Worm (Caenorhabditis elegans) whole organism, L3 larva: ENCODE measurements around the gene ugt-62.

Experiments used
- R02D3.7 ChIP-seq: fragments of 150-350 bp; optimal IDR thresholded peaks from 2 replicates; lab custom pipeline; 2014; ENCODE audit warnings: missing biosample characterization, missing genetic modification characterization
- ZK546.5 ChIP-seq: sonication (generic microtip); optimal IDR thresholded peaks from 2 replicates; lab custom pipeline; 2017; ENCODE audit warnings: missing biosample characterization, missing genetic modification characterization
- aly-2 ChIP-seq: fragments of 150-350 bp; optimal IDR thresholded peaks from 2 replicates; lab custom pipeline; 2014; ENCODE audit warnings: missing biosample characterization, missing genetic modification characterization
- ama-1 ChIP-seq: fragments of 150-350 bp; optimal IDR thresholded peaks from 2 replicates; lab custom pipeline; 2018
- ceh-16 ChIP-seq: sonication (generic microtip); optimal IDR thresholded peaks from 2 replicates; lab custom pipeline; 2017; ENCODE audit warnings: missing biosample characterization, missing genetic modification characterization
- ceh-28 ChIP-seq: fragments of 150-350 bp; optimal IDR thresholded peaks from 2 replicates; lab custom pipeline; 2014; ENCODE audit warnings: missing biosample characterization, missing genetic modification reagents, missing genetic modification characterization
- ceh-9 ChIP-seq: sonication (generic microtip); optimal IDR thresholded peaks from 2 replicates; lab custom pipeline; 2018; ENCODE audit warnings: missing biosample characterization, missing genetic modification characterization
- daf-12 ChIP-seq: fragments of 150-350 bp; optimal IDR thresholded peaks from 2 replicates; lab custom pipeline; 2014; ENCODE audit warnings: missing biosample characterization, missing genetic modification reagents, missing genetic modification characterization
- egl-5 ChIP-seq: fragments of 150-350 bp; optimal IDR thresholded peaks from 2 replicates; lab custom pipeline; 2017; ENCODE audit warnings: missing biosample characterization, missing genetic modification reagents, missing genetic modification characterization, inconsistent platforms
- elt-1 ChIP-seq: fragments of 150-350 bp; optimal IDR thresholded peaks from 2 replicates; lab custom pipeline; 2014; ENCODE audit warnings: missing biosample characterization, missing genetic modification characterization
- elt-2 ChIP-seq: sonication (generic microtip); optimal IDR thresholded peaks from 2 replicates; lab custom pipeline; 2016; ENCODE audit warnings: missing genetic modification reagents, mild to moderate bottlenecking, missing genetic modification characterization, missing compliant biosample characterization
- elt-3 ChIP-seq, 3 experiments: fragments of 150-350 bp in 1 of 3; sonication (generic microtip) in 2 of 3; optimal IDR thresholded peaks; 2 replicates in 2 of 3; 4 replicates in 1 of 3; lab custom pipeline; 2014 to 2017; ENCODE audit warnings: missing biosample characterization in 3 of 3, missing genetic modification characterization in 3 of 3
- eor-1 ChIP-seq, 2 experiments: fragments of 150-350 bp; optimal IDR thresholded peaks; 2 replicates each; lab custom pipeline; 2014 to 2018; ENCODE audit warnings: missing biosample characterization in 2 of 2, missing genetic modification characterization in 2 of 2
- fkh-10 ChIP-seq: sonication (generic microtip); optimal IDR thresholded peaks from 2 replicates; lab custom pipeline; 2017; ENCODE audit warnings: missing biosample characterization, missing genetic modification reagents, missing genetic modification characterization
- fkh-2 ChIP-seq: fragments of 150-350 bp; optimal IDR thresholded peaks from 2 replicates; lab custom pipeline; 2014; ENCODE audit warnings: missing biosample characterization, missing genetic modification reagents, missing genetic modification characterization
- fos-1 ChIP-seq: fragments of 150-350 bp; optimal IDR thresholded peaks from 2 replicates; lab custom pipeline; 2014; ENCODE audit warnings: missing biosample characterization, missing genetic modification characterization
- hmg-11 ChIP-seq: sonication (generic microtip); optimal IDR thresholded peaks from 2 replicates; lab custom pipeline; 2016; ENCODE audit warnings: missing genetic modification characterization, missing compliant biosample characterization
- jun-1 ChIP-seq: fragments of 150-350 bp; optimal IDR thresholded peaks from 2 replicates; lab custom pipeline; 2014; ENCODE audit warnings: missing biosample characterization, missing genetic modification reagents, missing genetic modification characterization
- lin-15B ChIP-seq: fragments of 150-350 bp; optimal IDR thresholded peaks from 2 replicates; lab custom pipeline; 2014; ENCODE audit warnings: missing biosample characterization, missing genetic modification characterization
- lsy-12 ChIP-seq: sonication (generic microtip); optimal IDR thresholded peaks from 2 replicates; lab custom pipeline; 2016; ENCODE audit warnings: mild to moderate bottlenecking, missing genetic modification characterization, missing compliant biosample characterization
- mdl-1 ChIP-seq: fragments of 150-350 bp; optimal IDR thresholded peaks from 2 replicates; lab custom pipeline; 2014; ENCODE audit warnings: missing biosample characterization, missing genetic modification characterization
- nfya-1 ChIP-seq: sonication (generic microtip); optimal IDR thresholded peaks from 2 replicates; lab custom pipeline; 2017; ENCODE audit warnings: missing genetic modification characterization, mild to moderate bottlenecking, missing compliant biosample characterization, antibody characterized with exemption, moderate library complexity; ENCODE audit not compliant: insufficient read depth
- nhr-12 ChIP-seq: fragments of 150-350 bp; optimal IDR thresholded peaks from 2 replicates; lab custom pipeline; 2014; ENCODE audit warnings: missing biosample characterization, missing genetic modification characterization
- nhr-23 ChIP-seq: fragments of 150-350 bp; optimal IDR thresholded peaks from 2 replicates; lab custom pipeline; 2014; ENCODE audit warnings: missing biosample characterization, missing genetic modification reagents, missing genetic modification characterization
- nhr-237 ChIP-seq: fragments of 150-350 bp; optimal IDR thresholded peaks from 2 replicates; lab custom pipeline; 2014; ENCODE audit warnings: missing biosample characterization, missing genetic modification characterization
- nhr-25 ChIP-seq: sonication (generic microtip); optimal IDR thresholded peaks from 2 replicates; lab custom pipeline; 2017; ENCODE audit warnings: missing biosample characterization, missing genetic modification characterization
- nhr-28 ChIP-seq: fragments of 150-350 bp; optimal IDR thresholded peaks from 2 replicates; lab custom pipeline; 2014; ENCODE audit warnings: missing biosample characterization, missing genetic modification characterization
- nhr-43 ChIP-seq: sonication (generic microtip); optimal IDR thresholded peaks from 2 replicates; lab custom pipeline; 2016; ENCODE audit warnings: mild to moderate bottlenecking, missing genetic modification characterization, missing compliant biosample characterization; ENCODE audit not compliant: poor library complexity, severe bottlenecking
- nhr-67 ChIP-seq: fragments of 150-350 bp; optimal IDR thresholded peaks from 2 replicates; lab custom pipeline; 2014; ENCODE audit warnings: missing biosample characterization, missing genetic modification characterization
- pha-4 ChIP-seq: fragments of 150-350 bp; optimal IDR thresholded peaks from 2 replicates; lab custom pipeline; 2014; ENCODE audit warnings: missing biosample characterization, missing genetic modification reagents, missing genetic modification characterization
- pqm-1 ChIP-seq: fragments of 150-350 bp; optimal IDR thresholded peaks from 2 replicates; lab custom pipeline; 2017; ENCODE audit warnings: missing biosample characterization, missing genetic modification characterization, inconsistent platforms
- sea-2 ChIP-seq: fragments of 150-350 bp; sonication (generic microtip); optimal IDR thresholded peaks from 4 replicates; lab custom pipeline; 2014; ENCODE audit warnings: missing biosample characterization, missing genetic modification reagents, missing genetic modification characterization
- tbx-2 ChIP-seq: sonication (generic microtip); optimal IDR thresholded peaks from 2 replicates; lab custom pipeline; 2016; ENCODE audit warnings: mild to moderate bottlenecking, missing genetic modification characterization, missing compliant biosample characterization
- unc-39 ChIP-seq: sonication (generic microtip); optimal IDR thresholded peaks from 4 replicates; lab custom pipeline; 2017; ENCODE audit warnings: missing biosample characterization, missing genetic modification characterization
- zag-1 ChIP-seq: fragments of 150-350 bp; optimal IDR thresholded peaks from 2 replicates; lab custom pipeline; 2014; ENCODE audit warnings: missing biosample characterization, missing genetic modification characterization
- ztf-11 ChIP-seq: fragments of 150-350 bp; optimal IDR thresholded peaks from 2 replicates; lab custom pipeline; 2014; ENCODE audit warnings: missing biosample characterization, missing genetic modification characterization
- ztf-4 ChIP-seq: fragments of 150-350 bp; optimal IDR thresholded peaks from 2 replicates; lab custom pipeline; 2014; ENCODE audit warnings: missing biosample characterization, missing genetic modification characterization

Gene ugt-62

DNA sequence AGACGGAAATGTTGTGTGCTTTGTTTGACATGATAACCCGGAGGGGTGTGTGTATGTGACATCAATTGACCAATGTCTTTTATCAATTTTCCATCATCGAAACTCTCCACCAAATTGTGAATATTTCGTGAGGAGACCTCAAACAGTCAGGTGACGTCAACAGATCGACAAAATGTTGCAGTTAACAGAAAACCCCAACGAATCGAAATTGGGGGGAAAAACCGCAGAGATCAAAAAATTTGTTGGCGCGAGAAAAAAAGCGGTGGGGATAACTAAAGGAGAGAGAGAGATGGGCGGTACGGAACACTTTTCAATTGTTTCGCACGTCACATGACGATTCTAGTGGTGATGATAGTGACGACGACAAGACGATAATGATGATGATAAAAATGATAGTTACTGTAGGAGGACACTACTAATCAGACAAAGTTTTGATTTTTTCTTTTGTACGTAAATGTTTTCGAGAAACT lies 45.8 kb downstream of the ugt-62 start (continued):
- no peak for TF ChIP-seq zag-1

DNA sequence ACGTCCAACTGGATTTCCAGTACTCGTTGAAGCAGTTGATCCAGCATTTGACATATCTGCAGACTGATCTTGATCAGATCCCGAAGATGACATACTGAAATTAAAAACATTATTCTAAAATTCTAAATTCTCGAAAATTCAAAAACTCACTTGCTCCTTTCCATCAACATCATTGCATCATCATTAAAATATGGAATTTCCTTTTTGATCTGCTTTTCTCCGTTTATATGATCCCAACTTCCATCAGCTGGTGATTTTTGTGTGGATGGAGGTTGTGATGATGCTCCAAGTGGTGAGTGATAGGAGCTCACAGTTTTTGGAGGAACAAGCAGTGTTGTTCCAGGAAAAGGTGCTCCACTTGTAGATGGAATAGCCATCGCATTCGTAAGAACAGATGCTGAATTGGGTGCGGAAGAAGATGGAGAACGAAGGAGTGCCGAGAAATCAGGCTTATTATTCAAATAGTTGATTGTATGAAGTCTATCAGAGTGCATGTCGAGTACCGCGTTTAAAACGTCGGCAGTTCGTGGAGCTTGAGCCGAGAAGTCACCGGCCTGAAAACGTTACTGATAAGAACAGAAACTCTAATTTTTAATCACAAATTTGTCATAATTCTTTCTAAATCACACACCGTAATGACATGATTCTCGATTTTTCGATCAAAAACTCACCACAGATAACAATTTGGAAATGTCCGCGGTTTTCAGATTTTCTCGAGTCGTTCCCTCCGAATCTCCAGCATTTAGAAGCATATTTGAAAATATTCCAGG lies 47.2 kb downstream of the ugt-62 start:
- peak; percentile 26 for TF ChIP-seq nhr-43
- TF ChIP-seq nhr-237 (tag; lab: Kevin White, UChicago), result no peak
- no peak for TF ChIP-seq R02D3.7
- TF ChIP-seq nhr-28 (tag; lab: Kevin White, UChicago), result no peak
- no peak for TF ChIP-seq egl-5 (tag; lab: Kevin White, UChicago)
- no peak for TF ChIP-seq ceh-9 (tag; lab: Kevin White, UChicago)
- no peak for TF ChIP-seq ceh-16
- no peak for TF ChIP-seq nhr-67
- TF ChIP-seq ZK546.5 (tag; lab: Kevin White, UChicago), result no peak
- no peak for TF ChIP-seq tbx-2 (tag; lab: Kevin White, UChicago)
- peak; percentile 76 for TF ChIP-seq pqm-1 (tag; lab: Kevin White, UChicago)
- TF ChIP-seq elt-2, result peak; percentile 82
- no peak for TF ChIP-seq elt-1 (tag; lab: Kevin White, UChicago)
- TF ChIP-seq nhr-25 (tag; lab: Kevin White, UChicago), result no peak
- TF ChIP-seq pha-4 (tag; lab: Kevin White, UChicago), result no peak

DNA sequence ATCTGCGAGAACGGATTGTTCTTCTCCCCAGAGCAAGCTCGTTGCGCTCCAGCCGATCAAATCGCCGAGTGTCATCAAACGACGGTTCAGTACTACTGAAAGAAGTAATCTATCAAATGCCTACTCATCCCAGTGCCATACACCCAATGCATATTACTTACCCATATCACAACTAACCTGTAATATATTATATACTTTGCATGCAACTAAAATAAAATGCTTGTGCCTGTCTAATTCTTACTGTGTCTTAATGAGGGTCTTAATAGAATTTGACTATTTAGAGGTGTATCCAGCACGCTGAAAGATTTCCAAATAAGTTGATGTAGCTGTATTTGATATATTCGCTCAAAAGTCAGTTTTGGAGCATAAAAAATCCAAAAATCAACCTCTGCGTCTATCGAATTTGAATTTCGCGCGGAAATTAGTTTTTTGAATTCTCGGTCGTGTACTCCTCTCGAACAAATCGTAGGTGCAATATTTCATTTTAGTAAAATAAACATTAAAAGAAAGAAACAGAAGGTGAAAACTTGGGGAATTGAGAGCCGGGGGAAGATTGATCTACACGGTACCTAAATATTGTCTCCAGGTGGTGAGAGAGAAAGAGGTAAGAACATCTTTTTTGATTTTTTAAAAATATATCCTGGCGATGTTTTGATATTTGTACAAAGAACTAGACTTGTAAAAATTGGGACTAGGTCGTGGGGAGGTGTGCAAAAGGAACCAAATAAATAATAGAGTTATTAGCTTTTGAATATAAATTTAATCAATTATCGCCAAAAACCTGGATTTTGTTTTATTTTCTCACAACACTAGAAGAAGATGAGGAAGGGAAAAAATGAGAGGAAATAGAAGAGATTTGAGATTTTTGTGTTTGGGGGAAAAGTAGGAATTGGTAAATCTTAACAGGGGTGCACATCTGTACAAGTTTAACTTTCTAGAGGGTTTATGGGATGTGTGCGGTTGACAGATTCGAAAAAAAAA lies 49.0 kb downstream of the ugt-62 start:
- TF ChIP-seq nhr-12 (tag; lab: Kevin White, UChicago) (no peak), ztf-4 (peak; percentile 64), fkh-10 (GFP tag; lab: Kevin White, UChicago) (no peak), unc-39 (tag; lab: Kevin White, UChicago) (no peak), aly-2 (tag; lab: Kevin White, UChicago) (peak; percentile 19), ztf-11 (tag; lab: Kevin White, UChicago) (no peak), ceh-9 (tag; lab: Kevin White, UChicago) (no peak), ama-1 (lab: Kevin White, UChicago) (peak; percentile 37), ceh-28 (peak; percentile 11), jun-1 (tag; lab: Kevin White, UChicago) (peak; percentile 53), hmg-11 (no peak), tbx-2 (tag; lab: Kevin White, UChicago) (no peak), nhr-23 (tag; lab: Kevin White, UChicago) (peak; percentile 14), fos-1 (tag; lab: Kevin White, UChicago) (no peak), pha-4 (tag; lab: Kevin White, UChicago) (no peak), lsy-12 (tag; lab: Kevin White, UChicago) (peak; percentile 39), zag-1 (no peak), ceh-16 (no peak), pqm-1 (tag; lab: Kevin White, UChicago) (no peak), nhr-28 (tag; lab: Kevin White, UChicago) (no peak), elt-2 (peak; percentile 18), nhr-43 (peak; percentile 62), mdl-1 (tag; lab: Kevin White, UChicago) (no peak), lin-15B (tag; lab: Kevin White, UChicago) (no peak), nhr-25 (tag; lab: Kevin White, UChicago) (peak; percentile 5), eor-1 (tag; optimal IDR thresholded peaks at IDR 0.05; lab: Kevin White, UChicago) (no peak), nfya-1 (tag; lab: Kevin White, UChicago) (peak; percentile 19)

DNA sequence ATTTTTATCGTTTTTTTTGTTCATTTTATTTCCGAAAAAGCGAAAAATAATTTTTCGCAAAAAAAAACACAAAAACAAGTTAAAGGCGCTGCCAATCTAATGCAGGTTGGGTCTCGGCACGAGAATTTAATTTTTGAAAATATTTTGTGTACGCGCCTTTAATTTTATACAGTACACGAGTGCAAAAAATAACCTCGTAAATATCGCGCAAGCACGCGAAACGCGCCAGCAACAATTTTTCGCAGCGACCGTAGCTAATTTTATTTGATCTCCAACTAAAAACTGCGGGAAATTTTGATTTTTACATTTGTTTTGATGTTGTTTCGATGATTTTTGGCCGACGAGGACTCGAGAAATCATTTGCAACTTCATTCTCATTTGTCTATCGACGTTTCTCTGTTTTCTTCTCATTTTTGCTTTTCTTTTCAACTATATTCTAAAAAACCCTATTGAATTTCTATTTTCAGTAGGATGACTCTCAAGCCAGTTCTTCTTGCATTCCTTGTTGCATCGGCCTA lies 51.5 kb downstream of the ugt-62 start, which contains the start of gene cpg-1:
Gene cpg-1, plus strand, starts transcription at position 468 of the 518 bp plus-strand sequence.
- TF ChIP-seq sea-2 (GFP tag; lab: Kevin White, UChicago), result no peak
- no peak for TF ChIP-seq fos-1 (tag; lab: Kevin White, UChicago)
- no peak for TF ChIP-seq fkh-2 (tag; lab: Kevin White, UChicago)
- TF ChIP-seq elt-3 (tag; optimal IDR thresholded peaks at IDR 0.05; lab: Kevin White, UChicago), result no peak
- no peak for TF ChIP-seq daf-12 (tag; lab: Kevin White, UChicago)
- TF ChIP-seq tbx-2 (tag; lab: Kevin White, UChicago), result no peak
- no peak for TF ChIP-seq ZK546.5 (tag; lab: Kevin White, UChicago)
- no peak for TF ChIP-seq pqm-1 (tag; lab: Kevin White, UChicago)
- TF ChIP-seq nhr-67, result no peak
- TF ChIP-seq mdl-1 (tag; lab: Kevin White, UChicago), result no peak
- TF ChIP-seq, all 47 proteins: peak for 0
